Worm (Caenorhabditis elegans): ENCODE measurements around the gene ZK1240.9.

The ZK1240.9 gene

DNA sequence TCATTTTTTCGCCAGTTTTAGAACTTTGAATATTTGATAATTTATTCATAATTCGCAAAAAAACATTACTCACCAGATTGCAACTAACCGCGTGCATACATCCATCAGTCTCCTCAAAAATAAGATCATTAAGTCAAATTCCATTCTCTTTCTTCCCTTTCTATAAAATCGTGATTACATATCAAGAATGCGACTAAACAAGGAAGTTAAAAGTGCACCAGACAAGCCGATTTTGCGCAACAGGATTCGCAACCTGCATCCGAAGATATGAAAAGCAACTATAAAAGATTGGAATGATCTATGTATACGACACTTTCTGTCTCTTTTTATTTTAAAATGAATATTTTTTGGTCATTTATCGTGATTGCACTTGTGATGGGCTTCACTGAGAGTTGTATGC, 51.0 kb downstream of the ZK1240.9 start, which contains the start of gene hpo-25:
hpo-25 (plus strand) TSS at position 301 of the 400 bp plus-strand sequence.
- TF ChIP-seq ceh-30 (tag; optimal IDR thresholded peaks at IDR 0.05) (no peak), pha-4 (tag; optimal IDR thresholded peaks at IDR 0.05) (no peak), sox-2 (GFP tag; IDR thresholded peaks at IDR 0.05) (no peak), ceh-9 (tag; optimal IDR thresholded peaks at IDR 0.05) (no peak), unc-86 (tag; optimal IDR thresholded peaks at IDR 0.05) (no peak), fkh-10 (GFP tag; optimal IDR thresholded peaks at IDR 0.05) (no peak), tbx-7 (tag; optimal IDR thresholded peaks at IDR 0.05) (no peak), ama-1 (optimal IDR thresholded peaks at IDR 0.05) (no peak), ref-2 (tag; optimal IDR thresholded peaks at IDR 0.05) (no peak), lim-6 (tag; optimal IDR thresholded peaks at IDR 0.05) (no peak), ahr-1 (tag; optimal IDR thresholded peaks at IDR 0.05) (no peak), nfya-1 (tag; optimal IDR thresholded peaks at IDR 0.05) (no peak)

Data from whole organism, late embryonic.